Worm (Caenorhabditis elegans) whole organism, L4 larva: ENCODE measurements around the gene clec-255.

Experiments used
- Y105C5A.15 ChIP-seq: fragments of 200-800 bp; sonication (Bioruptor generic); IDR thresholded peaks from 2 replicates; pipeline ENCODE4 v1.3.6; 2022; ENCODE audit warnings: missing genetic modification characterization, missing compliant biosample characterization
- madf-9 ChIP-seq: fragments of 200-800 bp; sonication (Bioruptor generic); conservative IDR thresholded peaks from 2 replicates; pipeline ENCODE4 v1.3.6; 2022; ENCODE audit warnings: missing genetic modification reagents, missing genetic modification characterization, missing compliant biosample characterization
- nhr-111 ChIP-seq: fragments of 200-800 bp; sonication (Bioruptor generic); optimal IDR thresholded peaks from 2 replicates; lab custom pipeline; 2018; ENCODE audit warnings: mild to moderate bottlenecking, missing genetic modification characterization, missing compliant biosample characterization
- pha-4 ChIP-seq, 2 experiments: fragments of 150-350 bp in 1 of 2; fragments of 200-800 bp in 1 of 2; sonication (Bioruptor generic) in 1 of 2; IDR thresholded peaks in 1 of 2; optimal IDR thresholded peaks in 1 of 2; 2 replicates each; pipeline versions ENCODE4 v1.3.6 to Lab custom; 2014 to 2022; ENCODE audit warnings: missing genetic modification characterization in 2 of 2, missing genetic modification reagents in 2 of 2, missing biosample characterization in 1 of 2, missing compliant biosample characterization in 1 of 2
- rbr-2 ChIP-seq: sonication (generic microtip); optimal IDR thresholded peaks from 2 replicates; lab custom pipeline; 2016; ENCODE audit warnings: missing genotype, missing genetic modification characterization, missing compliant biosample characterization
- skn-1 ChIP-seq: fragments of 150-350 bp; optimal IDR thresholded peaks from 2 replicates; lab custom pipeline; 2014; ENCODE audit warnings: missing biosample characterization, missing genetic modification characterization
- unc-39 ChIP-seq: sonication (generic microtip); optimal IDR thresholded peaks from 2 replicates; lab custom pipeline; 2017; ENCODE audit warnings: missing biosample characterization, missing genetic modification characterization
- ztf-11 ChIP-seq: fragments of 150-350 bp; optimal IDR thresholded peaks from 2 replicates; lab custom pipeline; 2014; ENCODE audit warnings: missing biosample characterization, missing genetic modification characterization

- TF ChIP-seq pha-4 (GFP tag; IDR thresholded peaks at IDR 0.05; lab: Robert Waterston, UW), result no peak
- no peak for TF ChIP-seq pha-4 (tag; optimal IDR thresholded peaks at IDR 0.05; lab: Kevin White, UChicago)
- no peak for TF ChIP-seq rbr-2
- TF ChIP-seq unc-39, result no peak
- no peak for TF ChIP-seq Y105C5A.15 (GFP tag; lab: Robert Waterston, UW)
- TF ChIP-seq nhr-111 (GFP tag; lab: Kevin White, UChicago), result no peak
- TF ChIP-seq skn-1 (tag; lab: Kevin White, UChicago), result no peak
- TF ChIP-seq ztf-11 (tag; lab: Kevin White, UChicago), result no peak
- no peak for TF ChIP-seq madf-9
These were observed 32.7 kb upstream of the clec-255 start, which contains the start of gene C54E10.10 for ce11 chrV:18803260-18803659.
